Fruit fly (Drosophila melanogaster) whole organism, embryonic: ENCODE data around the gene CG14715.

Experiments
- BEAF-32 ChIP-seq: fragments of 200-800 bp; sonication (Bioruptor generic); optimal IDR thresholded peaks from 3 replicates; lab custom pipeline; 2017; ENCODE audit warnings: missing biosample characterization, missing genetic modification characterization, mild to moderate bottlenecking, moderate library complexity, missing genetic modification reagents
- CG10321 ChIP-seq: fragments of 200-800 bp; sonication (Bioruptor generic); IDR thresholded peaks from 2 replicates; pipeline ENCODE4 v1.3.6; 2022; ENCODE audit warnings: missing biosample characterization, missing genetic modification characterization
- CG10979 ChIP-seq: fragments of 200-800 bp; sonication (Bioruptor generic); optimal IDR thresholded peaks from 2 replicates; lab custom pipeline; 2018; ENCODE audit warnings: missing biosample characterization, mild to moderate bottlenecking, missing genetic modification characterization, moderate library complexity
- CG12299 ChIP-seq: fragments of 200-800 bp; sonication (Bioruptor generic); optimal IDR thresholded peaks from 2 replicates; lab custom pipeline; 2018; ENCODE audit warnings: missing biosample characterization, mild to moderate bottlenecking, missing genetic modification characterization
- CG13775 ChIP-seq: fragments of 200-800 bp; sonication (Bioruptor generic); optimal IDR thresholded peaks from 3 replicates; lab custom pipeline; 2017; ENCODE audit warnings: missing biosample characterization, mild to moderate bottlenecking, missing genetic modification characterization
- CG14710 ChIP-seq: fragments of 200-800 bp; sonication (Bioruptor generic); optimal IDR thresholded peaks from 3 replicates; lab custom pipeline; 2019; ENCODE audit warnings: missing biosample characterization, mild to moderate bottlenecking, missing genetic modification characterization, moderate library complexity
- CG15514 ChIP-seq: fragments of 200-800 bp; sonication (Bioruptor generic); optimal IDR thresholded peaks from 3 replicates; lab custom pipeline; 2017; ENCODE audit warnings: missing biosample characterization, missing genetic modification characterization, mild to moderate bottlenecking, moderate library complexity, missing genetic modification reagents
- CG17186 ChIP-seq: fragments of 200-800 bp; sonication (Bioruptor generic); optimal IDR thresholded peaks from 3 replicates; lab custom pipeline; 2017; ENCODE audit warnings: missing biosample characterization, missing genetic modification reagents, missing genetic modification characterization
- CG18764 ChIP-seq: fragments of 200-800 bp; sonication (Bioruptor generic); optimal IDR thresholded peaks from 3 replicates; lab custom pipeline; 2016; ENCODE audit warnings: missing biosample characterization, missing genetic modification characterization
- CG2712 ChIP-seq: fragments of 200-800 bp; optimal IDR thresholded peaks from 3 replicates; lab custom pipeline; 2019; ENCODE audit warnings: missing biosample characterization, mild to moderate bottlenecking, missing genetic modification characterization, moderate library complexity
- CG3847 ChIP-seq: fragments of 200-800 bp; sonication (Bioruptor generic); IDR thresholded peaks from 2 replicates; pipeline ENCODE4 v1.3.6; 2022; ENCODE audit warnings: missing biosample characterization, missing genetic modification characterization
- CG6791 ChIP-seq: fragments of 200-800 bp; sonication (Bioruptor generic); IDR thresholded peaks from 3 replicates; pipeline ENCODE4 v1.3.6; 2022; ENCODE audit warnings: missing biosample characterization, missing genetic modification characterization; ENCODE audit not compliant: partially characterized antibody
- CG7745 ChIP-seq: fragments of 200-800 bp; sonication (Bioruptor generic); optimal IDR thresholded peaks from 2 replicates; lab custom pipeline; 2018; ENCODE audit warnings: missing biosample characterization, mild to moderate bottlenecking, missing genetic modification characterization, moderate library complexity
- CrebB ChIP-seq: fragments of 200-800 bp; sonication (Bioruptor generic); optimal IDR thresholded peaks from 3 replicates; lab custom pipeline; 2018; ENCODE audit warnings: missing biosample characterization, mild to moderate bottlenecking, missing genetic modification characterization
- Doc3 ChIP-seq: fragments of 200-800 bp; sonication (Bioruptor generic); IDR thresholded peaks from 3 replicates; pipeline ENCODE4 v1.3.6; 2022; ENCODE audit warnings: missing biosample characterization, missing genetic modification characterization; ENCODE audit not compliant: partially characterized antibody
- Dref ChIP-seq: fragments of 200-800 bp; sonication (Bioruptor generic); IDR thresholded peaks from 2 replicates; pipeline ENCODE4 v1.3.6; 2022; ENCODE audit warnings: missing biosample characterization, missing genetic modification characterization
- Fer1 ChIP-seq: fragments of 200-800 bp; sonication (Bioruptor generic); optimal IDR thresholded peaks from 2 replicates; lab custom pipeline; 2017; ENCODE audit warnings: missing biosample characterization, mild to moderate bottlenecking, missing genetic modification characterization
- Gsc ChIP-seq: fragments of 200-800 bp; sonication (Bioruptor generic); IDR thresholded peaks from 2 replicates; pipeline ENCODE4 v1.3.6; 2022; ENCODE audit warnings: missing biosample characterization, missing genetic modification characterization
- HLH4C ChIP-seq: fragments of 200-800 bp; sonication (Bioruptor generic); IDR thresholded peaks from 3 replicates; pipeline ENCODE4 v1.3.6; 2022; ENCODE audit warnings: missing biosample characterization, missing genetic modification characterization; ENCODE audit not compliant: partially characterized antibody
- HLH54F ChIP-seq: fragments of 200-800 bp; sonication (Bioruptor generic); optimal IDR thresholded peaks from 3 replicates; lab custom pipeline; 2016; ENCODE audit warnings: missing biosample characterization, missing genetic modification characterization
- Hr51 ChIP-seq, 2 experiments: fragments of 200-800 bp; sonication (Bioruptor generic); optimal IDR thresholded peaks; 2 replicates in 1 of 2; 3 replicates in 1 of 2; lab custom pipeline; 2016 to 2018; ENCODE audit warnings: missing biosample characterization in 2 of 2, missing genetic modification characterization in 2 of 2, mild to moderate bottlenecking in 1 of 2, moderate library complexity in 1 of 2
- Hr78 ChIP-seq, 2 experiments: fragments of 200-800 bp in 1 of 2; fragments of >200 bp in 1 of 2; sonication (Bioruptor generic) in 1 of 2; optimal IDR thresholded peaks; 2 replicates each; lab custom pipeline; 2017 to 2019; ENCODE audit warnings: missing biosample characterization in 2 of 2, missing genetic modification characterization in 2 of 2, mild to moderate bottlenecking in 1 of 2, moderate library complexity in 1 of 2
- Lhr ChIP-seq: fragments of 200-800 bp; sonication (Bioruptor generic); optimal IDR thresholded peaks from 3 replicates; lab custom pipeline; 2017; ENCODE audit warnings: mild to moderate bottlenecking, missing biosample characterization, missing genetic modification reagents, missing genetic modification characterization
- MBD-R2 ChIP-seq: fragments of 200-800 bp; sonication (Bioruptor generic); IDR thresholded peaks from 2 replicates; pipeline ENCODE4 v1.3.6; 2022; ENCODE audit warnings: missing biosample characterization, missing genetic modification characterization
- MESR4 ChIP-seq: fragments of 200-800 bp; sonication (Bioruptor generic); optimal IDR thresholded peaks from 2 replicates; lab custom pipeline; 2018; ENCODE audit warnings: missing biosample characterization, mild to moderate bottlenecking, missing genetic modification characterization, moderate library complexity
- Myb ChIP-seq: fragments of 200-800 bp; sonication (Bioruptor generic); optimal IDR thresholded peaks from 2 replicates; lab custom pipeline; 2016; ENCODE audit warnings: missing biosample characterization, missing genetic modification characterization
- Nf-YC ChIP-seq: fragments of 200-800 bp; optimal IDR thresholded peaks from 3 replicates; lab custom pipeline; 2019; ENCODE audit warnings: missing biosample characterization, mild to moderate bottlenecking, missing genetic modification characterization, moderate library complexity
- Oli ChIP-seq: fragments of 200-800 bp; sonication (Bioruptor generic); optimal IDR thresholded peaks from 2 replicates; lab custom pipeline; 2018; ENCODE audit warnings: missing biosample characterization, mild to moderate bottlenecking, missing genetic modification characterization, moderate library complexity
- Opbp ChIP-seq: fragments of 200-800 bp; sonication (Bioruptor generic); IDR thresholded peaks from 3 replicates; pipeline ENCODE4 v1.3.6; 2022; ENCODE audit warnings: missing biosample characterization, missing genetic modification characterization; ENCODE audit not compliant: partially characterized antibody
- Six4 ChIP-seq: fragments of 200-800 bp; sonication (Bioruptor generic); optimal IDR thresholded peaks from 2 replicates; lab custom pipeline; 2016; ENCODE audit warnings: missing biosample characterization, missing genetic modification characterization
- Sox100B ChIP-seq: fragments of 200-800 bp; sonication (Bioruptor generic); optimal IDR thresholded peaks from 3 replicates; lab custom pipeline; 2018; ENCODE audit warnings: missing biosample characterization, mild to moderate bottlenecking, missing genetic modification characterization
- Sry-δ ChIP-seq: fragments of 200-800 bp; sonication (Bioruptor generic); optimal IDR thresholded peaks from 2 replicates; lab custom pipeline; 2016; ENCODE audit warnings: missing biosample characterization, missing genetic modification characterization
- Trl ChIP-seq, 3 experiments: fragments of >200 bp in 2 of 3; fragments of 200-800 bp in 1 of 3; sonication (Bioruptor generic) in 1 of 3; optimal IDR thresholded peaks; 2 replicates in 1 of 3; 3 replicates in 2 of 3; lab custom pipeline; 2016 to 2017; ENCODE audit warnings: missing biosample characterization in 1 of 3, missing genetic modification characterization in 1 of 3
- bbx ChIP-seq: fragments of 200-800 bp; sonication (Bioruptor generic); IDR thresholded peaks from 2 replicates; pipeline ENCODE4 v1.3.6; 2022; ENCODE audit warnings: missing biosample characterization, missing genetic modification characterization; ENCODE audit not compliant: partially characterized antibody
- hbn ChIP-seq: fragments of 200-800 bp; sonication (Bioruptor generic); IDR thresholded peaks from 2 replicates; pipeline ENCODE4 v1.3.6; 2022; ENCODE audit warnings: missing biosample characterization, missing genetic modification characterization; ENCODE audit not compliant: partially characterized antibody
- ind ChIP-seq: fragments of 200-800 bp; sonication (Bioruptor generic); optimal IDR thresholded peaks from 3 replicates; lab custom pipeline; 2016; ENCODE audit warnings: missing biosample characterization, missing genetic modification characterization
- lola ChIP-seq, 3 experiments: fragments of >200 bp in 2 of 3; fragments of 200-800 bp in 1 of 3; sonication (Bioruptor generic) in 1 of 3; optimal IDR thresholded peaks; 2 replicates each; lab custom pipeline; 2017 to 2019; ENCODE audit warnings: missing biosample characterization in 3 of 3, missing genetic modification characterization in 3 of 3, mild to moderate bottlenecking in 1 of 3, moderate library complexity in 1 of 3
- mam ChIP-seq: fragments of 200-800 bp; sonication (Bioruptor generic); optimal IDR thresholded peaks from 3 replicates; lab custom pipeline; 2016; ENCODE audit warnings: missing biosample characterization, missing genetic modification characterization
- pho ChIP-seq: fragments of 200-800 bp; sonication (Bioruptor generic); optimal IDR thresholded peaks from 2 replicates; lab custom pipeline; 2016; ENCODE audit warnings: missing biosample characterization, missing genetic modification characterization
- pzg ChIP-seq: fragments of 200-800 bp; sonication (Bioruptor generic); optimal IDR thresholded peaks from 3 replicates; lab custom pipeline; 2018; ENCODE audit warnings: missing biosample characterization, mild to moderate bottlenecking, missing genetic modification characterization, moderate library complexity
- slbo ChIP-seq: fragments of 200-800 bp; sonication (Bioruptor generic); IDR thresholded peaks from 2 replicates; pipeline ENCODE4 v1.3.6; 2022; ENCODE audit warnings: missing biosample characterization, missing genetic modification characterization
- stwl ChIP-seq: fragments of 200-800 bp; sonication (Bioruptor generic); optimal IDR thresholded peaks from 3 replicates; lab custom pipeline; 2018; ENCODE audit warnings: missing biosample characterization, mild to moderate bottlenecking, missing genetic modification characterization, moderate library complexity
- trem ChIP-seq: fragments of 200-800 bp; optimal IDR thresholded peaks from 3 replicates; lab custom pipeline; 2019; ENCODE audit warnings: missing biosample characterization, mild to moderate bottlenecking, missing genetic modification characterization, moderate library complexity
- unc-4 ChIP-seq: fragments of 200-800 bp; sonication (Bioruptor generic); IDR thresholded peaks from 2 replicates; pipeline ENCODE4 v1.3.6; 2022; ENCODE audit warnings: missing biosample characterization, missing genetic modification characterization; ENCODE audit not compliant: partially characterized antibody
- vfl ChIP-seq: fragments of 200-800 bp; sonication (Bioruptor generic); optimal IDR thresholded peaks from 2 replicates; lab custom pipeline; 2016; ENCODE audit warnings: missing biosample characterization, missing genetic modification characterization
- vnd ChIP-seq: fragments of 200-800 bp; sonication (Bioruptor generic); IDR thresholded peaks from 3 replicates; pipeline ENCODE4 v1.3.6; 2022; ENCODE audit warnings: missing biosample characterization, missing genetic modification characterization; ENCODE audit not compliant: partially characterized antibody

CG14715 gene

DNA sequence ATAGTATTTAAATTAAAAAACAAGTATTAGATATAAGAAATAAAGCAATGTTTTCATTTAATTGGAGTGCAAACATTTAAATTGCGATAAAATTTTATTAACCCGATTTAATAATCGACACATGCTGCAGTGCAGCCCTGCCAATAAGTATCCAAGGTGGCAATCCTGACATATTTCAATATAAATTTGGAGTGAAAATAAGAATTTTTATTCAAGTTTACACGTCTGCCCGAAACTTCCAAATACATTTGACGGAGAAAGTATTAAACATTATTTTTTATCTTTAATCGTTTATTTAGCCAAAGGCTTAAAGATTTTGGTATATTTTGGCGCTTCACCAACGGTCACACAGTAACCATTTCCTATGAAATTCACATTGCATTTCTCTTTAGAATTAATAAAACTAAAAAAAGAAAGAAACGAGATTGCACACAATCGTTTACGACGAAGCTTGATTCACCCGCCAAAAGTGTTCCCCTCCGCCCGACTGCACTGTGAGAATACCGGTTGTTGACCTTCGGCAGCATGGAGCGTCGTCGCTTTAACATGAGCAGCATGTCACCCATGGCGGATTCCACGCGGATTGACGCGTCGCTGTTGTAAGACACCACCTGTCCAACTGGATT lies 45.5 kb upstream of the CG14715 start, which contains the start of gene CG14712 (continued):
- TF ChIP-seq Hr51 (GFP tag; optimal IDR thresholded peaks at IDR 0.05; lab: Kevin White, UChicago) = peak in 1 of 2 experiments; percentile 36
- peak; percentile 5 for TF ChIP-seq HLH54F (GFP tag; lab: Kevin White, UChicago)
- TF ChIP-seq bbx (GFP tag; lab: Robert Waterston, UW) = peak; percentile 64
- TF ChIP-seq CG15514 = peak; percentile 83
- TF ChIP-seq Nf-YC (tag; lab: Kevin White, UChicago) = peak; percentile 43
- TF ChIP-seq hbn (GFP tag; lab: Robert Waterston, UW) = peak; percentile 48; the same call in 1 of the 2 replicates
- no peak for TF ChIP-seq Six4 (GFP tag; lab: Kevin White, UChicago)
- TF ChIP-seq MESR4 (GFP tag; lab: Kevin White, UChicago) = peak; percentile 69
- TF ChIP-seq CG7745 (tag; lab: Kevin White, UChicago) = no peak
- 0 out of 3 replicates have a peak, but pooled peaks have one; percentile 25 for TF ChIP-seq Opbp
- peak; percentile 56 for TF ChIP-seq Lhr (GFP tag; lab: Kevin White, UChicago)
- peak; percentile 70 for TF ChIP-seq unc-4 (GFP tag; lab: Robert Waterston, UW)
- TF ChIP-seq Sox100B = no peak
- no peak for TF ChIP-seq CG10979 (tag; lab: Kevin White, UChicago)
- TF ChIP-seq mam (GFP tag; lab: Kevin White, UChicago) = peak; percentile 39
- TF ChIP-seq CG3847 = 0 out of 2 replicates have a peak, but pooled peaks have one; percentile 23
- no peak for TF ChIP-seq Hr78 (GFP tag; optimal IDR thresholded peaks at IDR 0.05; lab: Kevin White, UChicago)
- TF ChIP-seq ind (GFP tag; lab: Kevin White, UChicago) = no peak
- peak; percentile 89 for TF ChIP-seq trem (tag; lab: Kevin White, UChicago)
- TF ChIP-seq HLH4C (GFP tag; lab: Robert Waterston, UW) = peak; percentile 80
- TF ChIP-seq pho (GFP tag; lab: Kevin White, UChicago) = peak; percentile 24
- TF ChIP-seq Gsc (GFP tag; lab: Robert Waterston, UW) = no peak
- TF ChIP-seq Trl (optimal IDR thresholded peaks at IDR 0.05; lab: Kevin White, UChicago) = no peak
- TF ChIP-seq Trl (GFP tag; optimal IDR thresholded peaks at IDR 0.05; lab: Kevin White, UChicago) = peak; percentile 18
- TF ChIP-seq pzg (GFP tag; lab: Kevin White, UChicago) = peak; percentile 89
- peak; percentile 96 for TF ChIP-seq CG14710 (tag; lab: Kevin White, UChicago)
- TF ChIP-seq vnd (GFP tag; lab: Robert Waterston, UW) = 0 out of 3 replicates have a peak, but pooled peaks have one; percentile 34
- TF ChIP-seq Doc3 (GFP tag; lab: Robert Waterston, UW) = peak; percentile 22; the same call in 1 of the 3 replicates
- TF ChIP-seq CG10321 (GFP tag; lab: Robert Waterston, UW) = no peak
- peak; percentile 40; the same call in 1 of the 2 replicates for TF ChIP-seq slbo
- no peak for TF ChIP-seq Oli
- TF ChIP-seq Sry-δ (GFP tag; lab: Kevin White, UChicago) = peak; percentile 68
- peak; percentile 66 for TF ChIP-seq BEAF-32
- peak; percentile 68 for TF ChIP-seq MBD-R2 (GFP tag; lab: Robert Waterston, UW)
- peak; percentile 11 for TF ChIP-seq Fer1 (GFP tag; lab: Kevin White, UChicago)
- peak; percentile 7 for TF ChIP-seq vfl (GFP tag; lab: Kevin White, UChicago)
- TF ChIP-seq Dref (GFP tag; lab: Robert Waterston, UW) = peak; percentile 90
- peak; percentile 47 for TF ChIP-seq Myb (GFP tag; lab: Kevin White, UChicago)
- TF ChIP-seq lola (GFP tag; optimal IDR thresholded peaks at IDR 0.05; lab: Kevin White, UChicago) = peak in 1 of 3 experiments; percentile 15
- TF ChIP-seq CG18764 (GFP tag; lab: Kevin White, UChicago) = peak; percentile 36
- peak; percentile 84 for TF ChIP-seq stwl (tag; lab: Kevin White, UChicago)
- peak; percentile 68 for TF ChIP-seq CG2712 (tag; lab: Kevin White, UChicago)
- TF ChIP-seq CG13775 (GFP tag; lab: Kevin White, UChicago) = peak; percentile 11
- TF ChIP-seq CG17186 (GFP tag; lab: Kevin White, UChicago) = peak; percentile 49
- TF ChIP-seq CrebB = peak; percentile 16
- 0 out of 3 replicates have a peak, but pooled peaks have one; percentile 40 for TF ChIP-seq CG6791 (GFP tag; lab: Robert Waterston, UW)
- peak; percentile 35 for TF ChIP-seq CG12299
